Worm (Caenorhabditis elegans) whole organism, early embryonic: ENCODE results near the gene B0507.7.

Source experiments
- B0310.2 ChIP-seq: sonication (generic microtip); optimal IDR thresholded peaks from 2 replicates; lab custom pipeline; 2016; ENCODE audit warnings: mild to moderate bottlenecking, missing genetic modification characterization, missing compliant biosample characterization
- ama-1 ChIP-seq: fragments of 150-350 bp; optimal IDR thresholded peaks from 2 replicates; lab custom pipeline; 2014

ce11 chrV:8789345-8789744, 30.8 kb upstream of the B0507.7 start:
- no peak for TF ChIP-seq B0310.2 (tag; lab: Kevin White, UChicago)
- no peak for TF ChIP-seq ama-1
